Worm (Caenorhabditis elegans): ENCODE data around the gene dyrb-1.

dyrb-1 gene

DNA sequence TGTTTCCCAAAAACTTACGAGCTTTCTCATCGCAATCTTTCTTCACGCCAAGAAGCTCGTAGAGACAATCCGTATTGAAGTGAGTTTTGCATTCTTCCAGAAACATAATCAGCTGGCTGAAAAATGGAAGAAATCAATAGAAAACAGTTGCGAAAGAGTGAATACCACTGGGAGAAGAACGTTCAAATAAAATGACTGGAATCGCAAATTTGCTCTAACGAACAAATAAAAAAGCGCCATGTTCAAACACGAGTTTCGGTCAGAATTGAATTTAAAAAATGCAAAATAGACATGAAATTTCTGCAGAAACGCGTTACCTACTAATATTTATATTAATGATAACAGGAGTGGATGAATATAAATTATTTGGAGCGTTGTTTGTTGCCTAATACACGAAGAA, 1.5 kb upstream of the dyrb-1 start, which contains the start of gene dnj-23:
TSS of gene dnj-23 (minus strand) at position 158 of the 400 bp plus-strand sequence.
- TF ChIP-seq skn-1 (tag; optimal IDR thresholded peaks at IDR 0.05) (peak; percentile 59), dpl-1 (GFP tag; optimal IDR thresholded peaks at IDR 0.05) (peak; percentile 68 to 87 (median 83)), blmp-1 (tag; optimal IDR thresholded peaks at IDR 0.05) (peak; percentile 26), pag-3 (tag; optimal IDR thresholded peaks at IDR 0.05; ENCODE audit: borderline replicate concordance, insufficient read depth) (no peak), efl-1 (optimal IDR thresholded peaks at IDR 0.05) (peak; percentile 26 to 85), efl-1 (GFP tag; optimal IDR thresholded peaks at IDR 0.05 in 1 of 2) (peak; percentile 88 to 98), mep-1 (tag; optimal IDR thresholded peaks at IDR 0.05) (peak; percentile 35), snu-23 (GFP tag; optimal IDR thresholded peaks at IDR 0.05) (peak; percentile 8), fos-1 (tag; optimal IDR thresholded peaks at IDR 0.05) (no peak), C34B4.2 (tag; optimal IDR thresholded peaks at IDR 0.05) (no peak), rnt-1 (tag; optimal IDR thresholded peaks at IDR 0.05) (peak; percentile 18), lin-39 (tag; optimal IDR thresholded peaks at IDR 0.05) (no peak), nhr-20 (tag; optimal IDR thresholded peaks at IDR 0.05) (peak; percentile 42), lin-35 (GFP tag; optimal IDR thresholded peaks at IDR 0.05) (peak; percentile 85 to 95), lsy-2 (tag; optimal IDR thresholded peaks at IDR 0.05) (peak; percentile 9 to 65), grh-1 (GFP tag; IDR thresholded peaks at IDR 0.05) (no peak), nhr-71 (tag; optimal IDR thresholded peaks at IDR 0.05) (peak; percentile 29), lin-14 (GFP tag; optimal IDR thresholded peaks at IDR 0.05) (peak; percentile 4), nhr-47 (tag; optimal IDR thresholded peaks at IDR 0.05) (peak; percentile 5)

DNA sequence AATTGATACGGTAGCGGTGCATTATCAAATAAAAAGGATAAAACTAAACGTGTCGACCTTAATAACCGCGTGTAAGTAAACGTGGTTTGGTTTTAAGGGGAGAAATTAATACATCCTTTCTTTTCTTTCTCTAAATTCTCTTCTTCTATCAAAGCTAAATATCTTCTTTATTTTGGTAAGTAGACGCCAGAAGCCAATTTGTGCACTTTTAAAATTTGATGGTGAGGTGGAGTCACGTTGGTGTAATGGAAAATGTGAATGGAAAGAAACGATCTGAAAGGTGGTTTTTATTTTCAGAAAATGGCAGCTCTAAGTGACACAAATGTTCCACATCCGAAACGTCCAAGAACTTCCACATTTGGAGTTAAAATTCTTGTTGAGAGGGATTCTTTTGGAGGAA, 6.1 kb downstream of the dyrb-1 start, which contains the start of gene T24H10.5:
TSS of gene T24H10.5 (plus strand) at position 301 of the 400 bp plus-strand sequence.
- no peak for TF ChIP-seq efl-3 (GFP tag; optimal IDR thresholded peaks at IDR 0.05)
- no peak for TF ChIP-seq efl-1 (optimal IDR thresholded peaks at IDR 0.05)
- TF ChIP-seq efl-1 (GFP tag; optimal IDR thresholded peaks at IDR 0.05 in 1 of 2), result peak in 1 of 2 experiments; percentile 48
- no peak for TF ChIP-seq ces-1 (GFP tag; optimal IDR thresholded peaks at IDR 0.05)
- TF ChIP-seq hpl-2 (GFP tag; optimal IDR thresholded peaks at IDR 0.05), result no peak
- TF ChIP-seq rnt-1 (tag; optimal IDR thresholded peaks at IDR 0.05), result no peak

DNA sequence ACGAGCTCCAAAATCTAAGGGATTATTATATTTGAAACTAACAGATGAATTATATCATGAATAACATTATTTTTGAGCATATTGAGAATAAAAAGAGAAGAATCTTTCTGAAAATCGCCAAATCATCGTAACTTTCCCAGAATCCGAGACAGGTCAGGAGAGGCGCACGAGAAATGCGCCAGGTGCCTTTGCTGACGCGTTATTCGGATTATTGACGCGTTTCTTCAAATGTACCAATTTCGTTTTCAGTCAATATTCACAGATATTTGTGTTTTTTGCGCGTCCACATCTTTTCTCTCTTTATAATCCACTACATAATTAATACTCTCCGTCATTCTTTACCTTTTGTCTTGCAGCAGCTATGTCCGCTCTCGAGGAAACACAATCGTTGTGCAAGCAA, 7.9 kb downstream of the dyrb-1 start, which contains the start of gene T24H10.1:
TSS of gene T24H10.1 (plus strand) at position 355 of the 400 bp plus-strand sequence.
- peak; percentile 62 for TF ChIP-seq nhr-77 (tag; optimal IDR thresholded peaks at IDR 0.05)
- TF ChIP-seq egl-13 (tag; optimal IDR thresholded peaks at IDR 0.05), result peak; percentile 48
- peak; percentile 81 for TF ChIP-seq swsn-7 (tag; optimal IDR thresholded peaks at IDR 0.05)
- no peak for TF ChIP-seq fkh-4 (tag; optimal IDR thresholded peaks at IDR 0.05; ENCODE audit: borderline replicate concordance)
- peak; percentile 75 for TF ChIP-seq irx-1 (tag; optimal IDR thresholded peaks at IDR 0.05)
- TF ChIP-seq ceh-8 (GFP tag; optimal IDR thresholded peaks at IDR 0.05), result peak; percentile 38
- peak in 1 of 6 experiments; percentile 51 for TF ChIP-seq elt-3 (tag; optimal IDR thresholded peaks at IDR 0.05)
- peak; percentile 12 for TF ChIP-seq unc-130 (tag; optimal IDR thresholded peaks at IDR 0.05)
- peak; percentile 89 for TF ChIP-seq mep-1 (tag; optimal IDR thresholded peaks at IDR 0.05)
- TF ChIP-seq lsy-2 (tag; optimal IDR thresholded peaks at IDR 0.05), result peak; percentile 80
- no peak for TF ChIP-seq sptf-1 (tag; optimal IDR thresholded peaks at IDR 0.05)
- TF ChIP-seq sox-4 (tag; optimal IDR thresholded peaks at IDR 0.05), result peak; percentile 20
- peak; percentile 58 for TF ChIP-seq F16B12.6 (tag; optimal IDR thresholded peaks at IDR 0.05)
- peak; percentile 45 for TF ChIP-seq C04F5.9 (tag; optimal IDR thresholded peaks at IDR 0.05)
- no peak for TF ChIP-seq ces-1 (GFP tag; optimal IDR thresholded peaks at IDR 0.05)
- peak; percentile 72 for TF ChIP-seq lin-14 (GFP tag; optimal IDR thresholded peaks at IDR 0.05)
- TF ChIP-seq unc-98 (GFP tag; IDR thresholded peaks at IDR 0.05), result no peak
- TF ChIP-seq nhr-85 (tag), result peak; percentile 82
- TF ChIP-seq nhr-11 (tag; optimal IDR thresholded peaks at IDR 0.05), result no peak
- TF ChIP-seq fkh-8 (tag; optimal IDR thresholded peaks at IDR 0.05), result peak; percentile 23
- TF ChIP-seq blmp-1 (tag; optimal IDR thresholded peaks at IDR 0.05), result peak; percentile 18
- TF ChIP-seq dpl-1 (GFP tag; optimal IDR thresholded peaks at IDR 0.05), result peak; percentile 71 to 82 (median 81)
- TF ChIP-seq xbp-1 (tag; optimal IDR thresholded peaks at IDR 0.05), result peak; percentile 71
- peak; percentile 45 for TF ChIP-seq lin-13 (GFP tag; optimal IDR thresholded peaks at IDR 0.05)
- TF ChIP-seq skn-1 (tag; optimal IDR thresholded peaks at IDR 0.05), result peak; percentile 64
- TF ChIP-seq jun-1 (tag; optimal IDR thresholded peaks at IDR 0.05), result peak; percentile 38
- no peak for TF ChIP-seq alr-1 (tag; optimal IDR thresholded peaks at IDR 0.05; ENCODE audit: borderline replicate concordance)
- peak; percentile 80 for TF ChIP-seq nhr-19 (GFP tag; conservative IDR thresholded peaks at IDR 0.05)
- peak; percentile 64 for TF ChIP-seq snpc-4 (tag; optimal IDR thresholded peaks at IDR 0.05)
- TF ChIP-seq ets-5 (GFP tag; IDR thresholded peaks at IDR 0.05), result no peak
- TF ChIP-seq nhr-47 (tag; optimal IDR thresholded peaks at IDR 0.05), result peak; percentile 85
- peak; percentile 71 to 85 for TF ChIP-seq efl-1 (optimal IDR thresholded peaks at IDR 0.05)
- peak; percentile 76 to 98 for TF ChIP-seq efl-1 (GFP tag; optimal IDR thresholded peaks at IDR 0.05 in 1 of 2)
- no peak for TF ChIP-seq vab-15 (tag; optimal IDR thresholded peaks at IDR 0.05)
- peak; percentile 14 for TF ChIP-seq pax-3 (tag; optimal IDR thresholded peaks at IDR 0.05)
